Worm (Caenorhabditis elegans): ENCODE data around the gene T05G5.5.

- TF ChIP-seq snpc-4 (GFP tag; optimal IDR thresholded peaks at IDR 0.05) (no peak), snpc-4 (tag; optimal IDR thresholded peaks at IDR 0.05) (no peak), egrh-3 (GFP tag; IDR thresholded peaks at IDR 0.05) (no peak), unc-130 (GFP tag; optimal IDR thresholded peaks at IDR 0.05) (no peak), pha-4 (tag; optimal IDR thresholded peaks at IDR 0.05) (no peak), nhr-179 (tag; optimal IDR thresholded peaks at IDR 0.05) (no peak), D2030.7 (GFP tag; IDR thresholded peaks at IDR 0.05) (no peak), B0261.1 (tag; optimal IDR thresholded peaks at IDR 0.05) (no peak), K12H6.12 (tag; optimal IDR thresholded peaks at IDR 0.05) (no peak), ceh-100 (GFP tag; IDR thresholded peaks at IDR 0.05) (no peak), ccch-3 (GFP tag; optimal IDR thresholded peaks at IDR 0.05) (no peak), ets-4 (GFP tag; optimal IDR thresholded peaks at IDR 0.05) (no peak), sdz-38 (tag; optimal IDR thresholded peaks at IDR 0.05) (no peak), lin-35 (GFP tag; optimal IDR thresholded peaks at IDR 0.05) (no peak), nfya-2 (GFP tag; IDR thresholded peaks at IDR 0.05) (no peak)
Measured at ce11 chrIII:9725114-9725513, 26.1 kb downstream of the T05G5.5 start, which contains the start of gene clec-162.
